Worm (Caenorhabditis elegans) whole organism, mixed stage, embryonic: ENCODE results near the gene E_BE45912.2.

Experiments
- M03D4.4 ChIP-seq: sonication (generic microtip); optimal IDR thresholded peaks from 2 replicates; lab custom pipeline; 2017; ENCODE audit warnings: mild to moderate bottlenecking, missing genetic modification characterization, missing compliant biosample characterization
- blmp-1 ChIP-seq: fragments of 150-350 bp; optimal IDR thresholded peaks from 2 replicates; lab custom pipeline; 2014; ENCODE audit warnings: missing biosample characterization, missing genetic modification characterization
- ceh-43 ChIP-seq: fragments of 200-800 bp; sonication (Bioruptor generic); optimal IDR thresholded peaks from 2 replicates; lab custom pipeline; 2018; ENCODE audit warnings: mild to moderate bottlenecking, missing genetic modification characterization, moderate library complexity, missing compliant biosample characterization
- ces-1 ChIP-seq: fragments of 150-350 bp; optimal IDR thresholded peaks from 2 replicates; lab custom pipeline; 2014; ENCODE audit warnings: missing biosample characterization, missing genetic modification reagents, missing genetic modification characterization
- elt-3 ChIP-seq: fragments of 150-350 bp; optimal IDR thresholded peaks from 2 replicates; lab custom pipeline; 2014; ENCODE audit warnings: missing biosample characterization, missing genetic modification characterization
- lin-13 ChIP-seq: fragments of 150-350 bp; optimal IDR thresholded peaks from 2 replicates; lab custom pipeline; 2014; ENCODE audit warnings: missing biosample characterization, missing genetic modification characterization
- mab-5 ChIP-seq: fragments of 150-350 bp; optimal IDR thresholded peaks from 2 replicates; lab custom pipeline; 2014; ENCODE audit warnings: missing biosample characterization, missing genetic modification characterization
- mep-1 ChIP-seq: fragments of 150-350 bp; optimal IDR thresholded peaks from 2 replicates; lab custom pipeline; 2017; ENCODE audit warnings: missing biosample characterization, missing genetic modification reagents, missing genetic modification characterization, inconsistent platforms
- nhr-28 ChIP-seq: fragments of 150-350 bp; optimal IDR thresholded peaks from 2 replicates; lab custom pipeline; 2014; ENCODE audit warnings: missing biosample characterization, missing genetic modification characterization
- nhr-76 ChIP-seq: sonication (generic microtip); optimal IDR thresholded peaks from 2 replicates; lab custom pipeline; 2017; ENCODE audit warnings: missing biosample characterization, missing genetic modification characterization
- pha-4 ChIP-seq: fragments of 150-350 bp; optimal IDR thresholded peaks from 2 replicates; lab custom pipeline; 2018; ENCODE audit warnings: missing biosample characterization, missing genetic modification reagents, missing genetic modification characterization
- unc-39 ChIP-seq: fragments of 150-350 bp; optimal IDR thresholded peaks from 2 replicates; lab custom pipeline; 2014; ENCODE audit warnings: missing biosample characterization, missing genetic modification characterization
- unc-62 ChIP-seq: fragments of 150-350 bp; optimal IDR thresholded peaks from 2 replicates; lab custom pipeline; 2014; ENCODE audit warnings: missing biosample characterization, missing genetic modification reagents, missing genetic modification characterization
- ztf-11 ChIP-seq: fragments of 150-350 bp; optimal IDR thresholded peaks from 2 replicates; lab custom pipeline; 2014; ENCODE audit warnings: missing biosample characterization, missing genetic modification characterization

ce11 chrIII:1058074-1058473 lies 27.2 kb upstream of the E_BE45912.2 start:
- TF ChIP-seq nhr-76 (no peak), ces-1 (GFP tag; lab: Kevin White, UChicago) (no peak), pha-4 (tag; lab: Kevin White, UChicago) (no peak), ztf-11 (tag; lab: Kevin White, UChicago) (no peak), unc-62 (GFP tag; lab: Kevin White, UChicago) (no peak), ceh-43 (no peak), lin-13 (tag; lab: Kevin White, UChicago) (no peak), mab-5 (tag; lab: Kevin White, UChicago) (no peak), elt-3 (tag; lab: Kevin White, UChicago) (no peak), mep-1 (tag; lab: Kevin White, UChicago) (no peak), blmp-1 (tag; lab: Kevin White, UChicago) (no peak), nhr-28 (tag; lab: Kevin White, UChicago) (no peak), M03D4.4 (tag; lab: Kevin White, UChicago) (no peak), unc-39 (no peak)
